Worm (Caenorhabditis elegans): ENCODE results near the gene C50F7.9.

The C50F7.9 gene

DNA sequence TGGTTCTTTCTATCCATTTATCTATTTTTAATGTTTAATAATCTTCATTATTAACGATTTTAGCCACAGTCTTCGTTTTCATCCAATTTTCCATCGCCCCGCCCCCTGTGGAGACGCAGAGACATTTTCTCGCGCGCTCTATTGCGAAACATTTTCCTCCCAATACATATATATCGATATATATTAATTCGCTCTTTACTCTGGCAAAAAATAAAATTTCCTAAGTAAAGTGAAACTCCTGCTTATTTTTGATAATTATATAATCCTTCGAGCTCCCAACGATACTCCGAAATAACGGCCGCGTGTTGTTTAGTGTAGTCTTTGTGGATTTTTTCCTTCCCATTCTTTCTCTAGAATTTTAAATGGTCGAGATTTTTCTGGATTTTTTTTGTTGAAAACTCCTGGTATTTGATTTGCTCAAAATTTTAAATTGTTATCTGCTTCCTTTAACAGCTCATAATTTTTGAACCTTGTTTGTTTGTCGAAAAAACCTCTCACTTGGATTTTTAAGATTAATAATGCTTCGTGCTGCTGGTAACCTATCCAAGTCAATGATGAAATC, 3.4 kb downstream of the C50F7.9 start, which contains the start of gene sucg-1:
sucg-1 (plus strand) TSS at position 512 of the 562 bp plus-strand sequence.
- no peak for TF ChIP-seq unc-62 (GFP tag; optimal IDR thresholded peaks at IDR 0.05)

DNA sequence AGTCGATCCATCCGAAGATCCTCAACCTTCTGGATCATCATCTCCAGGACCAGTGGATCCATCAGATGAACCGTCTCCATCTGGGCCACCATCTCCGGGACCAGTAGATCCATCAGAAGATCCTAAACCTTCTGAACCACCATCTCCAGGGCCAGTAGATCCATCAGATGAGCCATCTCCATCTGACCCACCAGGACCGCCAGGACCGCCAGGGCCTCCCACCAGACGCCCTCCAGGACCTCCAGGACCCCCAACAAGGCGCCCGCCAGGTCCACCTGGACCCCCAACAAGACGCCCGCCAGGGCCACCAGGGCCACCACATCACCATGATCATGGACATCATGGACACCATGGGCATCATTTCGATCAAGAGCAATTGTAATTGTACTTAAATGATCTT, 4.6 kb downstream of the C50F7.9 start:
- no peak for TF ChIP-seq unc-62 (GFP tag; optimal IDR thresholded peaks at IDR 0.05)

DNA sequence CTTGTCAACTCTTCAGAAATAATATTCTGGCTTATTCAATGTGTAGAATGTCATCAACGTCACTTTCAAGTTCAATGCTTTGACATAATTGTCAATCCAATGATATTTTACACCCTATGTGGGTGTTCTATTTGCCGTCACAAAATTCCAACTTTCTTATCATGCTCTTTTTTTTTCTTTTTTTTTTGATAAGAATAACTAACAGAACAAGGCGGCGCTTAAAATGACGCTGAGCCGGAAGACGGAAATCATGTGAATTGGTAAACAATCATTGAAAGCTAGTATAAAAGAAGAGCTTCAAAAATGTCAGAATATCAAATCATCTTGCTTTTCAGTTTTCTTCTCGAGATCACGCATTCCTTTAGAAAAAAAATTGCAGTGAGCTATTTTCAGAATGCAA, 5.5 kb downstream of the C50F7.9 start, which contains the start of gene C50F7.5:
C50F7.5 (plus strand) TSS at position 395 of the 400 bp plus-strand sequence.
- TF ChIP-seq unc-62 (GFP tag; optimal IDR thresholded peaks at IDR 0.05), result no peak

DNA sequence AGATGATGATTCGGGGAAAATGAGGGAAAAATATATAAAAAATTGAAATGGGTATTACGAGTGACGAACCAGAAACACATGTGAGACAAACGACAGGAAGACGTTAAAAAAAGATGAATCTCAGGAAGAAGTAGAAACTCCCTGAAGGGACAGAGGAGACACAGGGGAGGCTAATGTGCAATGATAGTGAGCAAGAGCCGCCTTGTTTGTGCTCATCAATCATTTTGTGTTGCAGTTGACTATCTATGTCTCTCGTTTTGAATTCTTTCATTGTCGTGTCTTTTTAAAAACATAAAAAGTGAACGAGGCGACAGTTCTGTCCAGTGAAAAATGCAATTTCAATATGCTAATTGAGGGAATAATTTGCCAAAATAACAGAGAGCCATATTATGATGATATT, 6.9 kb downstream of the C50F7.9 start:
- no peak for TF ChIP-seq unc-62 (GFP tag; optimal IDR thresholded peaks at IDR 0.05)

DNA sequence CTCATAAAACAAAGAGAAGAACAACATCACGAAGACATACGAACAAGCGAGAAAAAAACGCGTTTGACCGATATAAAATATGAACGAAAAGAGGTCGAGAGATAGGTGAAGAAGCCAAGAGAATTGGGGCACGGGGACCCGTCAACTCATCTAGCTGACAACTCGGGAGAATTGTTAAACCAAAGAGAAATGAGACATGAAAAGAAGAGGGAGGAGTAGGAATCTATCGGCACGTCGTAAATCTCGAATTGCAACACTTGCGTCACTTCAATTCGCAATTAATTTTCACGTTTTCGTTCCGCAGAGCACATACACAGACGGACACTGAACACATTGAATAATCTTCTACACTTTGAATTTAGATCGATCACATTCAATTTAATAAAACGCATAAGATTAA, 8.3 kb downstream of the C50F7.9 start:
- TF ChIP-seq unc-62 (GFP tag; optimal IDR thresholded peaks at IDR 0.05), result no peak

DNA sequence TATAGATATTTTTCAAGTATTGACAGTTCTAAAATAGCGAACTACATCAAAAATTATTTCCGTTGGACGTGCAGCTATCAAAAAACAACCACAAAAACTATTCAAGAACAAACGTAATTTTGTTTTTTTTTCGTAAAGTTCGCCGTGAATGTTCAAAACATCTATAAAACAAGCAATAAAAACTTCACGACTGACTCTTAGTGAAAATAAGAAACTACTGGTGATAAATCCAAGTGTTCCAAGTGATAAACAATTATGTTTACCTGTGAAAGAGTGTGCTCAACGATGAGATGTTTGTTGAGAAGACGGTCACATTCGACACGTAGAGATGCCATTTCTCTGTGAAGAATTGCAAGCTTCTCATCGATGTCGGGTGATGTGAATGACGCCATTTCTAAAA, 9.1 kb downstream of the C50F7.9 start, which contains the start of gene C50F7.6:
C50F7.6 (minus strand) TSS at position 394 of the 400 bp plus-strand sequence.
- TF ChIP-seq unc-62 (GFP tag; optimal IDR thresholded peaks at IDR 0.05), result no peak

DNA sequence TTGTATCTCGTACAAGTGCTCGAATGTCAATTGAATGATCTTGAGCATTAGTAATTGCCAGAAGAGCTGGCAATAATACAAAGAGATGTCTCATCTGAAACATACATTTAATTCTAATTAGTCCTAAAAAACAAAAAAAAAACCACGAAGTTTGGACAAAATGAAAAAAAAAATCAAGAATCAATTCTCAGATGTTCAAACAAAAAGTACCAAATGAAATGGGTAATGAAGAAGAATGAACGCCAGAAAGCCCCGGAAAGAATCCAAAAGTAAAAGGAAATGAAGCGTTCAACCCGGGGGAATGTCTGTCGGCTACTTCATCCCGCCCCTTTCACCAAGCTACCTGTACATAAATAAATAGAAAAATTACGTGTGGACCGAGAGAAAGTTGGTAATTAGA, 13.9 kb downstream of the C50F7.9 start, which contains the start of gene F33D4.6:
F33D4.6 (minus strand) TSS at position 101 of the 400 bp plus-strand sequence.
- TF ChIP-seq unc-62 (GFP tag; optimal IDR thresholded peaks at IDR 0.05), result no peak

DNA sequence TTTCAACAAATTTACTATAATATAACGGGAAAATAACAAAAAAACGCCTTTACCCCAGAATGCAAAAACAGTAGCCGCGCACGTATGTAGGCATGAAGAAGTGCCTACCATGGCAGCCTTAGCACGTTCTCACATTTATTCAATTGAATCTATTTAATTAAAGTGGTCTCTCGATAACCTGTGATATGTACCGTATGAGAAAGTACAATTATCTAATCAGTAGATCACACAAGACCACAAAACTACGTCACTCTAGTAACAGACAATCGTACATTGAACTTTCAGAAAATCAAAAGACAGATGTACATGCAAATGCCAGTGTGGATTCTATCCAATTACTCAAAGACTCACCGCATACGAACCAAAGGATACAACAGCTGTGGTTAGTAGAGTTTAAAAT, 19.6 kb downstream of the C50F7.9 start:
- TF ChIP-seq unc-62 (GFP tag; optimal IDR thresholded peaks at IDR 0.05), result no peak

DNA sequence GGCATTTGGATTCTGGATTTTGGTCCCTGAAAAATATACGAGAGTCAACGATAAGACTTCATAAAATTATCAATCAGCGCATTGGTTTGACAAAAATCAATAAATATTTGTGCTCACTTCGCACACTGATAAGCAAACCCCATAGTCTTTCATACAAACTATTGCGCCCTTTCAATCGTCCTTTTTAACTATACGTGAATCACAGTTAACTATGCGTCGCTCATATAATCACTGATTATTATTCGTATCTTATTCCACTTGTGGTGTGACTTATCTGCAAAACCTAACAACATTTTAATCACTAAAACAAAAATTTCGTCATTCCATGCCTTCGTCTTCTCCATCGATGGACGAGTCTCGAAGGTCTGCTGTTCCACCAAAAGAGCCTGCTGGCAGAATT, 21.0 kb downstream of the C50F7.9 start, which contains the start of gene nhr-8:
nhr-8 (plus strand) TSS at position 160 of the 400 bp plus-strand sequence.
- no peak for TF ChIP-seq unc-62 (GFP tag; optimal IDR thresholded peaks at IDR 0.05)

DNA sequence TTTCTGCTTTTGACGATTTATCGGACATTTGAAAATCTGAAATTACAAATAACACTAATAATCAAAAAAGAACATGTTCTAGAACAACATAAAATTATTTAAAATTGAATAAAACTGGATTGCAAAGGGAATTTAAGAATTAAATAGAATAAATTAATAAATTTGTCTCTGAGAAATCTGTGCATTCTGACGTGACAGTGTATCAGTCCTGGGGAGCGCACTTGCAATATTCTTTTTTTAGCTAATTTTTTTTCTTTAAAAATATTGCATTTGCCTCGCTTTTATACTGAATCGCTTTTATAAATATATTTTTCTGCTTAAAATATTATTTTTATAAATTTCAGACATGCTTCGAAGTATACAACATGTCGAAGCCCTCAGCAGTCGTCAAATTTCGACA, 22.2 kb downstream of the C50F7.9 start, which contains the start of the genes mrpl-1, emc-6 and mrps-24:
mrpl-1 (minus strand) TSS at position 1 of the 400 bp plus-strand sequence.
emc-6 (minus strand) TSS at position 36 of the 400 bp plus-strand sequence.
mrps-24 (plus strand) TSS at position 345 of the 400 bp plus-strand sequence.
- no peak for TF ChIP-seq unc-62 (GFP tag; optimal IDR thresholded peaks at IDR 0.05)

DNA sequence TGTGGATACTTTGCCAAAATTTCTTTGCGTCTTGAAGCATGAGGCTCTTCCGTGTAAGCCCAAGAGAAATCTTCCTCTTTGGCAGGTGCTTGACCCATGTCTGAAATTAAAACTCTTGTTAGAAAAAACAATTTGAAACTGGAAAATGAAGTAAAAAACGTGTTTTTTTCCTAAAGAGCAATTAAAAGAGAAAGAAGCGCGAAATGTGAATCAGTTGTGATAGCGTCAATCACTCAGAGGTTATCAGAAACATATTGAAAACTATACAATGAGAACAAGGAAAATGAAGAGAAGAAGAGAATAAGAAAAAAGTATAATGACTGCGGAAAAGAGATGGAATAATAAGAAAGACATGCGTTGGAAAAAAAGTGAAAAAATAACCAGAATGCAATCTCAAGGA, 25.1 kb downstream of the C50F7.9 start, which contains the start of gene F33D4.4:
F33D4.4 (minus strand) TSS at position 101 of the 400 bp plus-strand sequence.
- TF ChIP-seq unc-62 (GFP tag; optimal IDR thresholded peaks at IDR 0.05), result no peak

DNA sequence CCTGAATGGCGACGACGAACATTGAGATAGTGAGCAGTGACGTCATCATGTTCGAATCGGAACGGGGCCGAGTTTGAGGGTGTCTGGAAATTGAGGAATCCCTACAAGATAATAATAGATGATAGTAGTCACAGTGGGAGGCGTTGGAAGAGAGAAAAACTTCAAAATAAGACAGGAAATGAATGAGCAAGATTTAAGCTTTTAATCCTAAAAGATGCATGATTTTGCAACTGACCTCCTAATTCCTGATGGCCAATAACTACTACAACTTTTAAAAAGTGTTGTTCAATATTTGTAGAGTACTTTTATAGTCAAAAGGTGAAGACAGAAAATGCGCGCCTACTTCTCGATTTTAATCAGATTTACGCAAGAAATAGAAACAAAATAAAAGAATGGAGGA, 33.5 kb downstream of the C50F7.9 start, which contains the start of gene flp-13:
flp-13 (minus strand) TSS at position 101 of the 400 bp plus-strand sequence.
- no peak for TF ChIP-seq unc-62 (GFP tag; optimal IDR thresholded peaks at IDR 0.05)

DNA sequence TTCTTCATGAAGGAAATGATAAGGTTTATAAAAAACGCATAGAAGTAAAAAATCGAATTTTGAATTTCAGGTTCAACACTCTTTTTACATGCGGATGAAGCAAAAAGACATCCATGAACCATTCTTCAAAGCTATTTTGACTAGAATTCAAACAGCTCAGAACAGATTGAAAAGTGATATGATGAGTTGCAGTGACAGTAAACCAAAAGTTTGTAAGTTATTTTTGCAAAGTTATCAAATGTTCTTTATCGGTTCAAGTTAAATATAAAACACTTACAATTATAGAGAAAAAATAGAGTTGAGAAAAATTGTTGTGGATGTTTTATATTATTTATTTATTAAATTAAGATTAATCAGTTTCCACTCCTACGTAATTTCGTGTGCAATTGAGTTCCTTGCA, 39.4 kb downstream of the C50F7.9 start:
- TF ChIP-seq unc-62 (GFP tag; optimal IDR thresholded peaks at IDR 0.05), result no peak

DNA sequence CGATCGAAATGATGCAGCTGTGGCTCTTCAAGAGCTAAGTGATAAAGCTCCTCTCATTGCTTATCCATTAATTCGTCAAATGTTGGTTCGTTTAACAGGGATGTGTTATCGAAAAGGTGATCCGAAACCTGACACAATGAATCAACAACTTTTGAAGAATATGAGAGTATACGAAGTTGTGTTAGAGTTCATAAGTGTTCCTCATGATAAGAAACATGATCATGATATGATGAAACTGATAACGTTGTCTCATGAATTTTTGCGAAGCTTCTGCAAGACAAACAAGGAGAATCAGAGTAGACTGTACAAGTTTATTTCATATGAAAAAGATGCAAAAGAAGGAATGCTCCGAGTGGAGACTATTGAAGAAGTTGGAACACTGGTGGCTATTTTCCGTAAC, 42.5 kb downstream of the C50F7.9 start:
- TF ChIP-seq unc-62 (GFP tag; optimal IDR thresholded peaks at IDR 0.05), result no peak
